Worm (Caenorhabditis elegans) whole organism, late embryonic: Measurements from ENCODE around the gene Y54G9A.5.

Experiments used
- C08G9.2 ChIP-seq: sonication (generic microtip); optimal IDR thresholded peaks from 2 replicates; lab custom pipeline; 2016; ENCODE audit warnings: mild to moderate bottlenecking, missing genetic modification characterization, moderate library complexity, missing compliant biosample characterization
- F13H6.1 ChIP-seq: sonication (generic microtip); optimal IDR thresholded peaks from 2 replicates; lab custom pipeline; 2016; ENCODE audit warnings: missing genetic modification characterization, missing compliant biosample characterization
- K09A11.1 ChIP-seq: sonication (generic microtip); optimal IDR thresholded peaks from 2 replicates; lab custom pipeline; 2017; ENCODE audit warnings: antibody characterized with exemption, mild to moderate bottlenecking, missing genetic modification characterization, missing compliant biosample characterization; ENCODE audit not compliant: insufficient read depth
- T23F11.4 ChIP-seq: fragments of 200-800 bp; sonication (Bioruptor generic); optimal IDR thresholded peaks from 2 replicates; lab custom pipeline; 2018; ENCODE audit warnings: mild to moderate bottlenecking, missing genetic modification characterization, missing compliant biosample characterization
- ama-1 ChIP-seq: fragments of 150-350 bp; optimal IDR thresholded peaks from 2 replicates; lab custom pipeline; 2014
- ceh-14 ChIP-seq: sonication (generic microtip); optimal IDR thresholded peaks from 2 replicates; lab custom pipeline; 2016; ENCODE audit warnings: missing genotype, missing genetic modification characterization, missing compliant biosample characterization
- ceh-19 ChIP-seq: fragments of 200-800 bp; sonication (Bioruptor generic); optimal IDR thresholded peaks from 2 replicates; lab custom pipeline; 2018; ENCODE audit warnings: mild to moderate bottlenecking, missing genetic modification characterization, missing compliant biosample characterization
- ceh-24 ChIP-seq: sonication (generic microtip); optimal IDR thresholded peaks from 2 replicates; lab custom pipeline; 2016; ENCODE audit warnings: mild to moderate bottlenecking, missing genetic modification characterization, missing compliant biosample characterization
- ceh-34 ChIP-seq: sonication (generic microtip); optimal IDR thresholded peaks from 2 replicates; lab custom pipeline; 2016; ENCODE audit warnings: mild to moderate bottlenecking, missing genetic modification characterization, missing compliant biosample characterization
- ceh-45 ChIP-seq: fragments of 200-800 bp; sonication (Bioruptor generic); IDR thresholded peaks from 2 replicates; pipeline ENCODE4 v1.3.6; 2022; ENCODE audit warnings: missing genetic modification reagents, missing genetic modification characterization, missing compliant biosample characterization
- che-1 ChIP-seq: sonication (generic microtip); optimal IDR thresholded peaks from 2 replicates; lab custom pipeline; 2016; ENCODE audit warnings: mild to moderate bottlenecking, missing genetic modification characterization, missing compliant biosample characterization
- dve-1 ChIP-seq: sonication (generic microtip); optimal IDR thresholded peaks from 2 replicates; lab custom pipeline; 2017; ENCODE audit warnings: antibody characterized with exemption, mild to moderate bottlenecking, missing genetic modification characterization, missing compliant biosample characterization
- elt-4 ChIP-seq: sonication (generic microtip); optimal IDR thresholded peaks from 2 replicates; lab custom pipeline; 2016; ENCODE audit warnings: missing genetic modification characterization, missing compliant biosample characterization
- eyg-1 ChIP-seq: sonication (generic microtip); optimal IDR thresholded peaks from 2 replicates; lab custom pipeline; 2016; ENCODE audit warnings: missing genotype, missing genetic modification characterization, missing compliant biosample characterization
- fkh-10 ChIP-seq: fragments of 150-350 bp; optimal IDR thresholded peaks from 2 replicates; lab custom pipeline; 2014; ENCODE audit warnings: missing biosample characterization, missing genetic modification reagents, missing genetic modification characterization
- fkh-6 ChIP-seq: sonication (generic microtip); optimal IDR thresholded peaks from 2 replicates; lab custom pipeline; 2016; ENCODE audit warnings: missing genetic modification characterization, missing compliant biosample characterization
- hlh-13 ChIP-seq: fragments of 200-800 bp; sonication (Bioruptor generic); optimal IDR thresholded peaks from 2 replicates; lab custom pipeline; 2018; ENCODE audit warnings: mild to moderate bottlenecking, missing genetic modification characterization, missing compliant biosample characterization
- hlh-15 ChIP-seq: sonication (generic microtip); optimal IDR thresholded peaks from 2 replicates; lab custom pipeline; 2016; ENCODE audit warnings: missing genetic modification characterization, missing compliant biosample characterization
- hlh-30 ChIP-seq: sonication (generic microtip); optimal IDR thresholded peaks from 2 replicates; lab custom pipeline; 2017; ENCODE audit warnings: antibody characterized with exemption, missing genetic modification characterization, missing compliant biosample characterization; ENCODE audit not compliant: insufficient read depth
- hlh-8 ChIP-seq: sonication (generic microtip); optimal IDR thresholded peaks from 2 replicates; lab custom pipeline; 2016; ENCODE audit warnings: missing genotype, missing genetic modification characterization, missing compliant biosample characterization
- lim-6 ChIP-seq: sonication (generic microtip); optimal IDR thresholded peaks from 2 replicates; lab custom pipeline; 2016; ENCODE audit warnings: missing genetic modification characterization, missing compliant biosample characterization
- mec-3 ChIP-seq: sonication (generic microtip); optimal IDR thresholded peaks from 2 replicates; lab custom pipeline; 2016; ENCODE audit warnings: borderline replicate concordance, missing genetic modification characterization, missing compliant biosample characterization
- nfya-1 ChIP-seq: sonication (generic microtip); optimal IDR thresholded peaks from 2 replicates; lab custom pipeline; 2017; ENCODE audit warnings: missing genetic modification characterization, mild to moderate bottlenecking, missing compliant biosample characterization, antibody characterized with exemption, moderate library complexity
- pag-3 ChIP-seq: sonication (generic microtip); optimal IDR thresholded peaks from 2 replicates; lab custom pipeline; 2016; ENCODE audit warnings: missing compliant biosample characterization, missing genetic modification characterization, borderline replicate concordance
- pax-1 ChIP-seq: fragments of 150-350 bp; optimal IDR thresholded peaks from 2 replicates; lab custom pipeline; 2014; ENCODE audit warnings: missing biosample characterization, missing genetic modification characterization
- ref-2 ChIP-seq: sonication (generic microtip); optimal IDR thresholded peaks from 2 replicates; lab custom pipeline; 2016; ENCODE audit warnings: missing genetic modification characterization, missing compliant biosample characterization
- rnt-1 ChIP-seq: sonication (generic microtip); optimal IDR thresholded peaks from 2 replicates; lab custom pipeline; 2016; ENCODE audit warnings: missing genetic modification characterization, missing compliant biosample characterization
- sox-2 ChIP-seq: fragments of 200-800 bp; sonication (Bioruptor generic); IDR thresholded peaks from 2 replicates; pipeline ENCODE4 v1.3.6; 2022; ENCODE audit warnings: missing genetic modification reagents, missing genetic modification characterization, missing compliant biosample characterization
- unc-42 ChIP-seq: sonication (generic microtip); optimal IDR thresholded peaks from 2 replicates; lab custom pipeline; 2016; ENCODE audit warnings: missing genotype, missing genetic modification characterization, missing compliant biosample characterization
- unc-55 ChIP-seq: sonication (generic microtip); optimal IDR thresholded peaks from 2 replicates; lab custom pipeline; 2017; ENCODE audit warnings: missing biosample characterization, missing genetic modification reagents, missing genetic modification characterization
- unc-86 ChIP-seq: sonication (generic microtip); optimal IDR thresholded peaks from 2 replicates; lab custom pipeline; 2016; ENCODE audit warnings: missing genetic modification characterization, missing compliant biosample characterization
- ztf-16 ChIP-seq: sonication (generic microtip); optimal IDR thresholded peaks from 2 replicates; lab custom pipeline; 2017; ENCODE audit warnings: missing genetic modification characterization, missing compliant biosample characterization

Gene Y54G9A.5

DNA sequence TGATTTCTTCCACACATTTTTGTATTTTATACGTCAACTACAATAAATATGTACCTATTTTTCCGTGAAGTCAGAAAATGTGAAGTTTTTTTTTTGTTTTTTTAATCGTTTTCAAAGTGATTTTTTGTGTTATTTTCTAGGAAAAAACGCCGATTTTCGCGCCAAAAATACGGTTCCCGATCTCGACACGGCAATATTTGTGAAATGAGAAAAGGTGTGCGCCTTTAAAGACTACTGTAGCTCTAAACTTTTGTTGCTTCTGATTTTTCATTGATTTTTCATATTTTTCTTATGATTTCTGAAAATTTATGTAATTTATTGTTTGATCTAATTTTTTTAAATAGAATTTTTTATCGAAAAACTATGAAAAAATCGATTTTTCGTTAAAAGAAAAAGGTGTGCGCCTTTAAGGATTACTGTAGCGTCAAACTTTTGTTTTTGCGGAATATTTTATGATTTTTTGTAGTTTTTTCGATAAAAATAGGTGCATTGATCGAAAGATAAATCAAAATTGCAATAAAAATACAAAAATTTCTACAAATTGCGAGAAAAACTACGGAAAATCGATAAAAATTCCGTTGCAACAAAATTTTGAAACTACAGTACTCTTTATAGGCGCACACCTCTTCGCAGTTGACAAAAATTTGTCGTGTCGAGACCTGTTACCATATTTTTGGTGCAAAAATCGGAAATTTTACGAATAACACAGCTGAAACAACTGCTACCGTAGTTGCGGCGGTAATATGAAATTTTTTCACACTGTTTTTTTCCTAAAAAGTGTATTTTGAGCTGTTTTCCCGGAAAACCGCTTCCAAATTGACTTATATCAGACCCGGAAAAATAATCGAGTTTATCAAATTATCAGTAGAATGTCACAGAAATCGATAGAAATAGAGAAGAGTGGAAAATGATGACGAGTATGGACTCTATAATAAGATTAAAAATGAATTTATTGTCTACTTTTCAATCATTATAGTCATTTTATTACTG, 27.2 kb upstream of the Y54G9A.5 start, which contains the start of gene kqt-3 (continued):
- TF ChIP-seq ztf-16 (tag; lab: Kevin White, UChicago) = no peak

ce11 chrII:13697691-13698090, 25.1 kb upstream of the Y54G9A.5 start:
- no peak for TF ChIP-seq fkh-10 (GFP tag; lab: Kevin White, UChicago)
- no peak for TF ChIP-seq ceh-24 (tag; lab: Kevin White, UChicago)
- no peak for TF ChIP-seq nfya-1
- no peak for TF ChIP-seq K09A11.1 (tag; lab: Kevin White, UChicago)
- TF ChIP-seq unc-42 (tag; lab: Kevin White, UChicago) = no peak
- no peak for TF ChIP-seq ceh-45 (GFP tag; lab: Robert Waterston, UW)
- TF ChIP-seq hlh-8 (tag; lab: Kevin White, UChicago) = no peak
- TF ChIP-seq C08G9.2 (tag; lab: Kevin White, UChicago) = no peak
- TF ChIP-seq che-1 = no peak
- TF ChIP-seq ceh-19 = no peak
- TF ChIP-seq T23F11.4 (GFP tag; lab: Kevin White, UChicago) = no peak
- TF ChIP-seq rnt-1 (tag; lab: Kevin White, UChicago) = no peak
- no peak for TF ChIP-seq mec-3 (tag; lab: Kevin White, UChicago)
- no peak for TF ChIP-seq lim-6 (tag; lab: Kevin White, UChicago)
- no peak for TF ChIP-seq hlh-30 (tag; lab: Kevin White, UChicago)
- TF ChIP-seq ref-2 (tag; lab: Kevin White, UChicago) = no peak
- no peak for TF ChIP-seq ceh-14 (tag; lab: Kevin White, UChicago)
- TF ChIP-seq ama-1 (lab: Kevin White, UChicago) = no peak

ce11 chrII:13711493-13712055, 11.2 kb upstream of the Y54G9A.5 start:
- no peak for TF ChIP-seq elt-4 (tag; lab: Kevin White, UChicago)

ce11 chrII:13713239-13713638, 9.6 kb upstream of the Y54G9A.5 start:
- TF ChIP-seq eyg-1 (tag; lab: Kevin White, UChicago) (no peak), ceh-24 (tag; lab: Kevin White, UChicago) (no peak), elt-4 (tag; lab: Kevin White, UChicago) (no peak), ceh-19 (no peak), pag-3 (no peak), ceh-34 (no peak), C08G9.2 (tag; lab: Kevin White, UChicago) (no peak), unc-86 (tag; lab: Kevin White, UChicago) (no peak), lim-6 (tag; lab: Kevin White, UChicago) (no peak), pax-1 (tag; lab: Kevin White, UChicago) (no peak), fkh-6 (tag; lab: Kevin White, UChicago) (no peak), ref-2 (tag; lab: Kevin White, UChicago) (no peak), hlh-13 (GFP tag; lab: Kevin White, UChicago) (no peak)

DNA sequence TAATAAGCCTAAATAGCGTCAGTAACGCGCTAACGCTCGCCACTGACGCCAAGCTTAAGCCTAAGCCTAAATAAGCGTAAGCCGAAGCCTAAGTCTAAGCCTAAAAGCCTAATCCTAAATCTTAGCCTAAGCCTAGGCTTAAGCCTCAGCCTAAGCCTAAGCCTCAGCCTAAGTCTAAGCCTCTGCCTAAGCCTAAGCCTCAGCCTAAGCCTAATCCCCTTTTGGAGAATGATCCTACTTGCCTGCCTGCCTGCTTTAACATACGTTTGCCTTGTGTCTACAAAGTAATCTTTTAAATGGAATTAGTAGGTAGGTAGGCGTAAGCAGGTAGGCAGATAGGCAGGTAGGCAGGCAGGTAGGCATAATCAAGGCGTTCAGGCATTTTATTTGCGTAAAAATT, 7.5 kb upstream of the Y54G9A.5 start:
- TF ChIP-seq unc-55 (no peak), ceh-14 (tag; lab: Kevin White, UChicago) (no peak), F13H6.1 (tag; lab: Kevin White, UChicago) (no peak), dve-1 (tag; lab: Kevin White, UChicago) (peak; percentile 85), hlh-15 (tag; lab: Kevin White, UChicago) (no peak), hlh-30 (tag; lab: Kevin White, UChicago) (no peak), sox-2 (GFP tag; lab: Robert Waterston, UW) (no peak)
